Fruit fly (Drosophila melanogaster): ENCODE results near the gene CG9795.
A peak's percentile ranks its signal among the peaks of the same experiment; 100 is the strongest.

DNA sequence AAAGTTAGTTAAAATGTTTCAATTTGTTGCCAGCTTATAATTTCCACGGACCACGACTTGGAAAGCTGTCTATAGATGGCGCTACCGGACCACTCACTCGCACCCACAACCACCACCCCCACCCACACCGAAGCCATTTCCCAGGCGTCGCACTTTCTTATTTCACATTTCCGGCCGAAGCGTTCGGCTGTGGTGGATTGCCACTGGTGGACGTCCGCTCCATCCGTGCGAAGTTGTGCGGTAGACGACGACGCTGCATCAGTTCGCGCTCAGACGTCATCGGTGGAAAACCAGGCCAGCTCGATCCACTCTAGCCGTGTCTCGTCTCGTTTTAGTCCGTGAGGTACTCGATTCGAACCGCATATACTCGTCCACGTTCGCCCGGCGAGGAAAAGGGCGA, 40.1 kb downstream of the CG9795 start, which contains the start of gene CG1090:
- TF ChIP-seq CG8478 (optimal IDR thresholded peaks at IDR 0.05) (no peak), CTCF (optimal IDR thresholded peaks at IDR 0.05) (peak in 1 of 2 experiments; percentile 24)

Measured in S2 (cell line).